Fruit fly (Drosophila melanogaster): ENCODE measurements around the gene Kmn2.

Gene Kmn2

dm6 chr3R:8007595-8008255, 6.6 kb upstream of the Kmn2 start, which contains the start of gene CG2767:
TSS of gene CG2767 (minus strand) at chr3R:8008110.
- TF ChIP-seq CG8478 (optimal IDR thresholded peaks at IDR 0.05) = no peak
- no peak for TF ChIP-seq CTCF (optimal IDR thresholded peaks at IDR 0.05)

DNA sequence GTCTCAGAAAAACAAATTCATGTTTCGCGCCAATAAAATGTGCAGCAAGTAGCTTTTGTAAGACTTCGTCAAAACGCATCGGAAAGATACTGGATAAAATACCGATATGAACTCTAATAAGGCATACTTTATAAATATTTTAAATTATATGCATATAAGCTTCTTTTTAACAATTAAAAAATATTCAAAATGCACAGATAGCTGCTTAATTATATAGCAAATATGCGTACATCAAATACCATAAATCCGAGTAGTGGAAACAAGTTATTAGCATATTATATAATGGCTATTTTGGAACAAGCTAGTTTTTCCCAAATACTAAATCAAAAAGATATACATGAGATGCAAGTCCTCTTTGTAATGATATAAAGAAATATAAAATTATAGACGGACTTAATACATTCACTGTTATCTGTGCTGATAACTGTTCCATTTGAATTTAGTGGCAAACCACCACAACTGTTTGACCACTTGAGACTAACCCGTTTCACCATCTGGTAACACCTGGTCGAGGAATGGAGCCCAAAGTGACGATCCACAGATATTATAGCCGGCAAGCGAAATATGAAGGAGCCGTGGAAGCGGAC, 1.5 kb downstream of the Kmn2 start, which contains the start of gene PIG-H:
Gene PIG-H, plus strand, starts transcription at position 303 of the 587 bp plus-strand sequence.
- no peak for TF ChIP-seq CG8478 (optimal IDR thresholded peaks at IDR 0.05)

dm6 chr3R:7998778-7999177, 2.3 kb downstream of the Kmn2 start:
- TF ChIP-seq CG8478 (optimal IDR thresholded peaks at IDR 0.05) = no peak
- TF ChIP-seq CTCF (optimal IDR thresholded peaks at IDR 0.05) = no peak

DNA sequence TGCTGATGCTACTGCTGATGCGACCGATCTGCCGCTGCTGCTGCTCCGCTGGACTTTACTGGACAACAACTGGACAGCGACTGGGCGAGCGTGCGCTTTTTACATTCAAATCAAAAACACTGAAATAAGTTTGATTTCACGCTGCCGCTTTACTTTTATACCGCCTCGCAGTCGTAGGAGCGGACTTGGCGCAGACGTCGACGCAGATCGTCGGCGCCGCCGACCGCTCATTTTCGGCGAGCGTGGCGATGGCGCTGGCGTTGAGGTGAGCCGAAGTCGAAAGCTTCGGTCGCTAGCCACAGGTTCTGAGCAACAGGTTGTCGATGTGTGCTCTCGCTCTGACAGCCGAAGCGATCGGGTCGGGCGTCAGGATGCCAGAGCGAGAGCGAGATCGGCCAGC, 5.4 kb downstream of the Kmn2 start, which contains the start of gene Elovl7:
Gene Elovl7, minus strand, starts transcription at position 131 of the 400 bp plus-strand sequence.
- TF ChIP-seq CG8478 (optimal IDR thresholded peaks at IDR 0.05) (no peak), CTCF (optimal IDR thresholded peaks at IDR 0.05) (no peak)

DNA sequence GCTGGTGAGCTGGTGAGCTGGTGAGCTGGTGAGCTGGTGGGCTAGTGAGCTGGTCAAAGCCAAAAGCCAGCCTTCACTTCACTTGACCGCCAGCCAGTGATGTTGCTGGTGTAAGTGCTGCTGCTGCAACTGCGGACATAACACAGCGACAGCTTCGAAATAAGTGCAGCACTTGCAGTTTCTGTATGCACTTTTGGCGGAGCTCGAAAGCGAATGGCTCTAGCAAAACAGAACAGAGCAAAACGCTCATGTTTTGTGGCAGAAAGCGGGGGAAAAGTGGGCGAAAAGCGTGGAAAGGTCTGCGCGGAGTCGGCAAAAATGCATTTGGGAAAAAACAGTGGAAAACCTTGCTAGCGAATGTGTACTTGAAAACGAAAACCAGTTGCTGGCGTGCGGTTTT, 6.5 kb downstream of the Kmn2 start:
- TF ChIP-seq CTCF (optimal IDR thresholded peaks at IDR 0.05) (no peak), CG8478 (optimal IDR thresholded peaks at IDR 0.05) (no peak)

dm6 chr3R:7993506-7993905, 7.6 kb downstream of the Kmn2 start:
- no peak for TF ChIP-seq CTCF (optimal IDR thresholded peaks at IDR 0.05)
- no peak for TF ChIP-seq CG8478 (optimal IDR thresholded peaks at IDR 0.05)

- TF ChIP-seq CTCF (optimal IDR thresholded peaks at IDR 0.05) (no peak), CG8478 (optimal IDR thresholded peaks at IDR 0.05) (no peak)
Observed at dm6 chr3R:7992100-7992499, 9.0 kb downstream of the Kmn2 start.

dm6 chr3R:7991446-7991845, 9.7 kb downstream of the Kmn2 start:
- TF ChIP-seq CG8478 (optimal IDR thresholded peaks at IDR 0.05) (no peak), CTCF (optimal IDR thresholded peaks at IDR 0.05) (no peak)

dm6 chr3R:7990799-7991423, 10.2 kb downstream of the Kmn2 start:
- no peak for TF ChIP-seq CTCF (optimal IDR thresholded peaks at IDR 0.05)
- TF ChIP-seq CG8478 (optimal IDR thresholded peaks at IDR 0.05) = no peak

DNA sequence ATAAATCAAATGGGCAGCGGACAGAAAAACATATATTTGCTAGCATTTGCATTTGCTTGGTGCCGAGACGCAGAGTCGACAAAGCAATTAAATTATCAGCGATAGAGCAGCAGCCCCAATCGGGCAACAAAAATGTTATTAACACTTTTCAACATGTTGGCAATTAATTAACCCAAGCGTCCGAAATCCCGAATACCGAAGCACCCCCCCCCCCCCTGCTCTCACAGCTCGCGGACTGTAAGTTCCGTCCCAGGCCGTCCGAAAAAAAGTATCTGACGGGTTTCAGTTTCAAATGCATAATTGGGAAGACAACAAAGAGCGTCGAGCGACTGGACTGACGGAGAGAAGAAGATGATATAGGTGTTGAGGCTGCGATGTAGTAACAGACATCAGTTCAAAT, 10.9 kb downstream of the Kmn2 start:
- TF ChIP-seq CG8478 (optimal IDR thresholded peaks at IDR 0.05) (no peak), CTCF (optimal IDR thresholded peaks at IDR 0.05) (no peak)

dm6 chr3R:7981396-7981795, 19.7 kb downstream of the Kmn2 start:
- TF ChIP-seq CG8478 (optimal IDR thresholded peaks at IDR 0.05) = no peak
- peak; percentile 80 to 92 for TF ChIP-seq CTCF (optimal IDR thresholded peaks at IDR 0.05)

DNA sequence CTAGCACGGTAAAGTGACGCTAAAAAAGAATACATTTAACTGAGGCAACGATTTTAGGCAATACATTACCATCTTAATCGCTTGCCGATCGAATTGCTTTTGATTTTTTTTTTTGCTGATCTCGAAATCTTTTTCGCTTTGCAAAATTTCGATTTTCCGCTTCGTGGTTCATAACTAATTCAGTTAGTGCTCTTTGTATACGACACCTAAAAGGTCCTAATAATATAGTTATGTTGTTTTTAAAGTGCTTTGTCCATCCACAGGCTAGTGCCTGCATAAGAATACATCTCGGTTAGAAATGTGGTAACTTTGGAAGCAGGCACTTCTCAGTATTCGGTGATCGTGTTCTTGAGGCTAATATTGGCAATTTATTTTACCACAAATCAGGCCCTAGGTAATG, 20.9 kb downstream of the Kmn2 start, which contains the start of gene Sfp84E:
Gene Sfp84E, minus strand, starts transcription at position 101 of the 400 bp plus-strand sequence.
- TF ChIP-seq CG8478 (optimal IDR thresholded peaks at IDR 0.05) = no peak
- no peak for TF ChIP-seq CTCF (optimal IDR thresholded peaks at IDR 0.05)

DNA sequence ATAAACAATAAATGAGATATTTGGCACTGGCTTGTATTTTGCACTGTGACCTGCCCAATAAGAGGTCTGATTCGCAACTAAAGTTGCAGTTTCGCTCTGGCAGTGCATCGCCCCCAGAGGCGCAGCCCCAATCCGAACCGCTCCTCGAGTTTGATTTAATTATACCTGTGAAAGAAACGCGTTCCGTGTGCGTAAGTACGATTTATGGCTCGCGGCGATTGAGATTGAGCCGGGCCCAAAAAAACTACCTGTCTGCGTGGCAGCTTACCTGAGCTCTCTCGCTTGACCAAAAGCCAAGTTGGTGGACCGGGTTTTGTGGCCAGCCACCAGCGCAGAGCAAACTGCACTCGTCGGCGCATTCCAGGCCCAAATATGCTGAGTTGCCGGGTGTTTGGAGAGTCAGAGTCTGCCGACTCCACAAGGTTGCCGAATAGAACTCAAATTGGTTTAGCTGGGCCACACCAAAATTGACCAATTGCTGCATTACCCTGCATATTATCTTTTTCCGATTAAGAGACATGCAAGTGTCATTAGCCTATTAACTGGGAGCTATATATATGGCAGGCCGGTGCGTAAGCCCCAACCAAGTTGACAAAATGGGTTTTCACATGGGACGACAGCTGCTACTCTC, 22.6 kb downstream of the Kmn2 start, which contains the start of the genes CD98hc and Os-C:
Gene CD98hc, minus strand, starts transcription at position 50 of the 631 bp plus-strand sequence.
Gene Os-C, plus strand, starts transcription at position 581 of the 631 bp plus-strand sequence.
- TF ChIP-seq CG8478 (optimal IDR thresholded peaks at IDR 0.05) (no peak), CTCF (optimal IDR thresholded peaks at IDR 0.05) (no peak)

DNA sequence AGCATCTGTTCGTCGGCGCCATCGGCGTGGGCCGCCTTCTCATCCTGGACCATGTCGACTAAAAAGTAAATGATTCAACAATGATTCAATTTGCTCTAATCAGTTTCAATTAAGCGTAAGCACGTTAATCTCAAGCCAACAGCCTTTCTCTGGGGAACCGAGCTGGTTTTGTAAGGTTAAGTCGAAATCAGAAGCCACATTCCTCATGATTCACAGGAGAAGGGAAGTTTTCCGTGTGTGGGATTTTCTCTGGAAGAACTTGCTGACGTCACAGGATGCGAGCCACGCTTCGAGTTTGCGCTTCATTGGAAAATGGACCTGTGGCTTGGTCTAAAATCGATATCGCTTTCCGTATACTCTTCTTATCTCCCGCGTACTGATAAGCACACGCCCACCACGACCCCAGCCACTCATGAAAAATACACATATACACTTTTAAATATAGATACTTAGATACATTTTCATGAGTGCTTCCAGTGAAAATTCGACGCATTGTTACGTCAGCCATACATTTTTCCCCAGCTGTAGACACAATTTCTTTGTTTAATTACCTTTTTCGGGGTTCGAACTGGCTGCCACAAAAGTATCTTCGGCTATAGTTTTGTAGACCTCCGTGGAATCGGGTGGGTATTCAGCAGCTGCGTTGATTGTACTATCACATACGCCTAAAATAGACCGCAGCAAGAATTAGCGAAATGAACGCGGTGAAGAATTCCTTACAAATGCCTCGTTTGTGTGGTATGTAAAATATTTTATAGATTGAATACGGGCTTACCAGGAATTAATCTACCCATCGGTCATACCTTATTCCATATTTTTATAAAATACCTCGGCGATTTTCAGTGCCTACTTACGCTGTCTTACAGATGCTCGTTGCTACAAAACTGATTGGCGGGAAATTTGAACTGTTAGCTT, 23.8 kb downstream of the Kmn2 start:
- TF ChIP-seq CG8478 (optimal IDR thresholded peaks at IDR 0.05) (no peak), CTCF (optimal IDR thresholded peaks at IDR 0.05) (peak in 1 of 2 experiments; percentile 50)

Data from S2 (cell line).